Worm (Caenorhabditis elegans): ENCODE data around the gene ftt-2.

ce11 chrX:11608110-11608759 is 3.0 kb upstream of the ftt-2 start:
- TF ChIP-seq nhr-76 (tag; optimal IDR thresholded peaks at IDR 0.05) = no peak
- no peak for TF ChIP-seq egl-27 (tag; optimal IDR thresholded peaks at IDR 0.05)
- TF ChIP-seq fkh-10 (GFP tag; optimal IDR thresholded peaks at IDR 0.05) = no peak
- TF ChIP-seq elt-3 (tag; optimal IDR thresholded peaks at IDR 0.05) = no peak
- no peak for TF ChIP-seq hlh-4 (tag; optimal IDR thresholded peaks at IDR 0.05)
- TF ChIP-seq ztf-4 (tag; optimal IDR thresholded peaks at IDR 0.05) = no peak
- no peak for TF ChIP-seq efl-1 (optimal IDR thresholded peaks at IDR 0.05)
- TF ChIP-seq efl-1 (GFP tag; optimal IDR thresholded peaks at IDR 0.05 in 1 of 2) = peak in 1 of 2 experiments; percentile 44
- TF ChIP-seq swsn-7 (tag; optimal IDR thresholded peaks at IDR 0.05) = no peak
- no peak for TF ChIP-seq ama-1 (optimal IDR thresholded peaks at IDR 0.05)
- TF ChIP-seq nhr-237 (tag; optimal IDR thresholded peaks at IDR 0.05) = no peak
- TF ChIP-seq sup-37 (GFP tag; optimal IDR thresholded peaks at IDR 0.05) = no peak
